Worm (Caenorhabditis elegans) whole organism, L2 larva: ENCODE results near the gene sru-6.

Experiments
- R02D3.7 ChIP-seq: fragments of 150-350 bp; optimal IDR thresholded peaks from 2 replicates; lab custom pipeline; 2014; ENCODE audit warnings: missing biosample characterization, missing genetic modification characterization
- aly-2 ChIP-seq: fragments of 150-350 bp; optimal IDR thresholded peaks from 2 replicates; lab custom pipeline; 2014; ENCODE audit warnings: missing biosample characterization, missing genetic modification characterization
- ama-1 ChIP-seq: fragments of 150-350 bp; optimal IDR thresholded peaks from 2 replicates; lab custom pipeline; 2018; ENCODE audit warnings: inconsistent platforms
- ceh-16 ChIP-seq: fragments of 150-350 bp; optimal IDR thresholded peaks from 2 replicates; lab custom pipeline; 2014; ENCODE audit warnings: missing biosample characterization, missing genetic modification characterization
- ceh-82 ChIP-seq: fragments of 150-350 bp; optimal IDR thresholded peaks from 2 replicates; lab custom pipeline; 2014; ENCODE audit warnings: missing biosample characterization, missing genetic modification characterization
- elt-1 ChIP-seq: fragments of 150-350 bp; optimal IDR thresholded peaks from 2 replicates; lab custom pipeline; 2014; ENCODE audit warnings: missing biosample characterization, missing genetic modification characterization
- fos-1 ChIP-seq: fragments of 150-350 bp; optimal IDR thresholded peaks from 2 replicates; lab custom pipeline; 2014; ENCODE audit warnings: missing biosample characterization, missing genetic modification characterization
- lin-13 ChIP-seq: fragments of 150-350 bp; optimal IDR thresholded peaks from 2 replicates; lab custom pipeline; 2014; ENCODE audit warnings: missing biosample characterization, missing genetic modification reagents, missing genetic modification characterization
- lin-39 ChIP-seq: fragments of 150-350 bp; optimal IDR thresholded peaks from 2 replicates; lab custom pipeline; 2014; ENCODE audit warnings: missing biosample characterization, missing genetic modification reagents, missing genetic modification characterization
- mdl-1 ChIP-seq, 2 experiments: fragments of 150-350 bp in 1 of 2; sonication (generic microtip) in 1 of 2; optimal IDR thresholded peaks; 2 replicates each; lab custom pipeline; 2017; ENCODE audit warnings: missing biosample characterization in 2 of 2, missing genetic modification characterization in 2 of 2
- skn-1 ChIP-seq: sonication (generic microtip); optimal IDR thresholded peaks from 2 replicates; lab custom pipeline; 2017; ENCODE audit warnings: missing biosample characterization, missing genetic modification characterization
- unc-62 ChIP-seq: fragments of 150-350 bp; optimal IDR thresholded peaks from 2 replicates; lab custom pipeline; 2014; ENCODE audit warnings: missing biosample characterization, missing genetic modification reagents, missing genetic modification characterization
- ztf-4 ChIP-seq: fragments of 150-350 bp; optimal IDR thresholded peaks from 2 replicates; lab custom pipeline; 2014; ENCODE audit warnings: missing biosample characterization, missing genetic modification characterization

DNA sequence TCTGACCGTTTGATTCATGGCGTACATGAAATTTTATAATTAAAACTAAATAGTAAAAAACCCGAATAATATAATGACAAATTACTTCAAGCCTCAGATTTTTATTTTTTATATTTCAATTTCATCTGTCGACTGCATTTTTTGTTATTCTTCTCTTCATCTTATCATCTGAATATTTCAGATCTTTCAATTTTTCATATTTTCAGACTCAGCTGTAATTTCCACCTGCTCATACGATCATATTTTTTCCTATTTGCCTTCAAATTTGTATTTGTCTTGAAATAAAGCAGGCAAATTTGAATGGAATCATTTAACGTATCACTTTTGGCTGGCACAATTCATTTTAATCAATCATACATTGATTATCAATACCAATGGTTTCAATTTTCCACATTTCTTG, 7.7 kb downstream of the sru-6 start, which contains the start of gene sru-4:
- no peak for TF ChIP-seq mdl-1 (tag; optimal IDR thresholded peaks at IDR 0.05; lab: Kevin White, UChicago)
- TF ChIP-seq unc-62 (GFP tag; lab: Kevin White, UChicago): no peak
- TF ChIP-seq lin-13 (GFP tag; lab: Kevin White, UChicago): no peak
- TF ChIP-seq fos-1 (tag; lab: Kevin White, UChicago): no peak
- TF ChIP-seq elt-1 (tag; lab: Kevin White, UChicago): no peak
- TF ChIP-seq ceh-16 (tag; lab: Kevin White, UChicago): no peak
- no peak for TF ChIP-seq skn-1 (tag; lab: Kevin White, UChicago)
- no peak for TF ChIP-seq lin-39 (tag; lab: Kevin White, UChicago)
- TF ChIP-seq ceh-82 (tag; lab: Kevin White, UChicago): no peak
- no peak for TF ChIP-seq R02D3.7 (tag; lab: Kevin White, UChicago)
- no peak for TF ChIP-seq ama-1 (lab: Kevin White, UChicago)
- no peak for TF ChIP-seq aly-2 (tag; lab: Kevin White, UChicago)
- no peak for TF ChIP-seq ztf-4 (tag; lab: Kevin White, UChicago)
